Fruit fly (Drosophila melanogaster): ENCODE results near the gene Kcmf1.
A peak's percentile ranks its signal among the peaks of the same experiment; 100 is the strongest.

Gene Kcmf1

DNA sequence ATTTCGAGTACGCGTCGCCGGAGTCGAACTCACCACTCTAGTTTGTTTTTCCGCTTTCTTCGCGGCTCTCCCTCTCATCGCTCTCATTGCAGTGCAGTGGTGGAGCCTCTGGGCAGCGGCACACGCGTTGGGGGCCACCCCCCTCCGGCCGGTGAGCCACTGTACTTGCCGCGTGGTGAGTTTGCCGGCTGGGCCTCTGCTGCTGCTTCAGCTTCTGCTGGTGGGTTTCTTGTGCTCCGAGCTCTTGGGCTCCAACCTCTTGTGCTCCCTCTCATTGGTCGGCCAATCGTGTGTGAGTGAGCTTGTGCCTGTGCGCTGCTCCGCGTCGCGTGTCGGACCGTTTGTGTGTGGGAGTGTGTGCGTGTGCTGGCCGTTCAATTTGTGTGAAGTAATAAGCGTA is 38.3 kb upstream of the Kcmf1 start (continued):
- peak; percentile 40 for TF ChIP-seq btn (GFP tag; optimal IDR thresholded peaks at IDR 0.05)
- no peak for TF ChIP-seq gsb (GFP tag; IDR thresholded peaks at IDR 0.05)
- no peak for TF ChIP-seq fd3F (GFP tag; optimal IDR thresholded peaks at IDR 0.05)
- peak; percentile 25 for TF ChIP-seq CG13296 (GFP tag; optimal IDR thresholded peaks at IDR 0.05)
- peak; percentile 7 for TF ChIP-seq CG1602 (GFP tag; optimal IDR thresholded peaks at IDR 0.05)
- peak; percentile 62 for TF ChIP-seq ems (GFP tag; optimal IDR thresholded peaks at IDR 0.05)
- peak; percentile 51 for TF ChIP-seq CG7745 (tag; optimal IDR thresholded peaks at IDR 0.05)
- peak; percentile 74 for TF ChIP-seq mam (GFP tag; optimal IDR thresholded peaks at IDR 0.05)
- TF ChIP-seq CG16779 (GFP tag; IDR thresholded peaks at IDR 0.05): no peak
- peak; percentile 28 for TF ChIP-seq CG7556 (GFP tag; optimal IDR thresholded peaks at IDR 0.05)
- peak; percentile 28 for TF ChIP-seq D19A (tag; optimal IDR thresholded peaks at IDR 0.05)
- no peak for TF ChIP-seq ranshi (GFP tag; IDR thresholded peaks at IDR 0.05)
- TF ChIP-seq Optix (GFP tag; IDR thresholded peaks at IDR 0.05): no peak
- TF ChIP-seq maf-S (GFP tag; optimal IDR thresholded peaks at IDR 0.05): peak; percentile 73
- peak; percentile 52 for TF ChIP-seq CG8089 (GFP tag; optimal IDR thresholded peaks at IDR 0.05)
- TF ChIP-seq Elba2 (GFP tag; optimal IDR thresholded peaks at IDR 0.05): no peak
- TF ChIP-seq CG2202 (tag; optimal IDR thresholded peaks at IDR 0.05): no peak
- no peak for TF ChIP-seq danr (GFP tag; IDR thresholded peaks at IDR 0.05)
- no peak for TF ChIP-seq CG10979 (tag; optimal IDR thresholded peaks at IDR 0.05)
- TF ChIP-seq CG8359 (GFP tag; optimal IDR thresholded peaks at IDR 0.05; ENCODE audit: borderline replicate concordance): no peak
- peak; percentile 64 for TF ChIP-seq onecut (GFP tag; IDR thresholded peaks at IDR 0.05)
- TF ChIP-seq CG32772 (GFP tag; IDR thresholded peaks at IDR 0.05): no peak
- TF ChIP-seq GATAe (GFP tag; conservative IDR thresholded peaks at IDR 0.05): no peak
- peak; percentile 79 for TF ChIP-seq CG3163 (GFP tag; optimal IDR thresholded peaks at IDR 0.05)
- no peak for TF ChIP-seq CG16813 (GFP tag; IDR thresholded peaks at IDR 0.05; ENCODE audit: partially characterized antibody)
- no peak for TF ChIP-seq pan (optimal IDR thresholded peaks at IDR 0.05)
- TF ChIP-seq pan (GFP tag; optimal IDR thresholded peaks at IDR 0.05 in 1 of 2, IDR thresholded peaks at IDR 0.05 in 1 of 2): no peak
- TF ChIP-seq CG6175 (GFP tag; IDR thresholded peaks at IDR 0.05): no peak
- TF ChIP-seq HmgZ (tag; optimal IDR thresholded peaks at IDR 0.05): peak; percentile 83
- TF ChIP-seq CG16863 (GFP tag; optimal IDR thresholded peaks at IDR 0.05): peak; percentile 55
- peak; percentile 18 for TF ChIP-seq Atf-2 (GFP tag; optimal IDR thresholded peaks at IDR 0.05)
- no peak for TF ChIP-seq CG13775 (GFP tag; optimal IDR thresholded peaks at IDR 0.05)
- peak; percentile 64 for TF ChIP-seq vfl (GFP tag; optimal IDR thresholded peaks at IDR 0.05)
- peak; percentile 23 for TF ChIP-seq CG4424 (GFP tag; optimal IDR thresholded peaks at IDR 0.05)
- TF ChIP-seq CG10565 (GFP tag; optimal IDR thresholded peaks at IDR 0.05): no peak
- no peak for TF ChIP-seq vvl (GFP tag; IDR thresholded peaks at IDR 0.05)
- TF ChIP-seq CG6272 (GFP tag; IDR thresholded peaks at IDR 0.05): peak; percentile 58; the same call in 1 of the 2 replicates
- peak; percentile 61 for TF ChIP-seq CG17829 (tag; optimal IDR thresholded peaks at IDR 0.05)
- peak; percentile 29 for TF ChIP-seq Max (GFP tag; optimal IDR thresholded peaks at IDR 0.05)
- peak; percentile 37 for TF ChIP-seq CG3281 (GFP tag; optimal IDR thresholded peaks at IDR 0.05)
- TF ChIP-seq ERR (GFP tag; optimal IDR thresholded peaks at IDR 0.05): peak; percentile 77
- TF ChIP-seq zfh1 (GFP tag; IDR thresholded peaks at IDR 0.05): no peak
- TF ChIP-seq CG10366 (GFP tag; IDR thresholded peaks at IDR 0.05): no peak
- TF ChIP-seq sd (tag; optimal IDR thresholded peaks at IDR 0.05): peak; percentile 51
- peak; percentile 35 for TF ChIP-seq CG6683 (GFP tag; optimal IDR thresholded peaks at IDR 0.05)
- no peak for TF ChIP-seq CG43689 (GFP tag; IDR thresholded peaks at IDR 0.05)
- TF ChIP-seq CG6854 (GFP tag; optimal IDR thresholded peaks at IDR 0.05): peak; percentile 71
- no peak for TF ChIP-seq CG6654 (GFP tag; optimal IDR thresholded peaks at IDR 0.05)
- peak; percentile 10 for TF ChIP-seq CG8944 (GFP tag; optimal IDR thresholded peaks at IDR 0.05)
- peak; percentile 73 for TF ChIP-seq chn (GFP tag; optimal IDR thresholded peaks at IDR 0.05)
- TF ChIP-seq az2 (GFP tag; optimal IDR thresholded peaks at IDR 0.05): peak; percentile 10
- no peak for TF ChIP-seq CG3847 (GFP tag; IDR thresholded peaks at IDR 0.05)
- peak; percentile 62 for TF ChIP-seq scrt (GFP tag; optimal IDR thresholded peaks at IDR 0.05)
